Fruit fly (Drosophila melanogaster) whole organism, wandering third instar larva: ENCODE measurements around the gene Pp2C1.

Experiments
- Abd-B ChIP-seq: fragments of >200 bp; optimal IDR thresholded peaks from 2 replicates; lab custom pipeline; 2017; ENCODE audit warnings: missing biosample characterization, missing genetic modification characterization
- CG32264 ChIP-seq: fragments of 200-800 bp; sonication (Bioruptor generic); optimal IDR thresholded peaks from 2 replicates; lab custom pipeline; 2016; ENCODE audit warnings: missing biosample characterization, missing genetic modification characterization
- CG9705 ChIP-seq: fragments of 200-800 bp; sonication (Bioruptor generic); optimal IDR thresholded peaks from 2 replicates; lab custom pipeline; 2018; ENCODE audit warnings: missing biosample characterization, mild to moderate bottlenecking, missing genetic modification characterization
- CrebA ChIP-seq: fragments of 200-800 bp; sonication (Bioruptor generic); optimal IDR thresholded peaks from 2 replicates; lab custom pipeline; 2016; ENCODE audit warnings: missing biosample characterization, mild to moderate bottlenecking, missing genetic modification characterization, borderline replicate concordance
- Dfd ChIP-seq: fragments of >200 bp; optimal IDR thresholded peaks from 2 replicates; lab custom pipeline; 2017; ENCODE audit warnings: missing biosample characterization, missing genetic modification characterization
- Dif ChIP-seq: fragments of 200-275, 200-300 bp; sonication (Bioruptor generic); optimal IDR thresholded peaks from 2 replicates; lab custom pipeline; 2018; ENCODE audit warnings: missing biosample characterization, missing genetic modification characterization; ENCODE audit not compliant: partially characterized antibody
- GATAd ChIP-seq: sonication (Bioruptor generic); optimal IDR thresholded peaks from 2 replicates; lab custom pipeline; 2016; ENCODE audit warnings: missing biosample characterization, missing genetic modification characterization
- HLH106 ChIP-seq: fragments of 200-800 bp; optimal IDR thresholded peaks from 3 replicates; lab custom pipeline; 2019; ENCODE audit warnings: missing biosample characterization, mild to moderate bottlenecking, missing genetic modification characterization, moderate library complexity
- Hnf4 ChIP-seq: fragments of 200-800 bp; sonication (Bioruptor generic); optimal IDR thresholded peaks from 2 replicates; lab custom pipeline; 2016; ENCODE audit warnings: missing biosample characterization, mild to moderate bottlenecking, missing genetic modification characterization
- Hr78 ChIP-seq: fragments of >200 bp; optimal IDR thresholded peaks from 2 replicates; lab custom pipeline; 2017; ENCODE audit warnings: missing biosample characterization, missing genetic modification characterization
- Hr83 ChIP-seq: fragments of 200-300 bp; sonication (Bioruptor generic); optimal IDR thresholded peaks from 2 replicates; lab custom pipeline; 2016; ENCODE audit warnings: missing biosample characterization, mild to moderate bottlenecking, missing genetic modification characterization, moderate library complexity; ENCODE audit not compliant: poor library complexity, severe bottlenecking
- Myc ChIP-seq: fragments of >200 bp; optimal IDR thresholded peaks from 2 replicates; lab custom pipeline; 2017
- N ChIP-seq: fragments of >200 bp; optimal IDR thresholded peaks from 2 replicates; lab custom pipeline; 2018; ENCODE audit warnings: missing biosample characterization, missing external identifiers, missing genetic modification characterization
- OdsH ChIP-seq: fragments of 200-800 bp; sonication (Bioruptor generic); optimal IDR thresholded peaks from 2 replicates; lab custom pipeline; 2016; ENCODE audit warnings: missing biosample characterization, mild to moderate bottlenecking, missing genetic modification characterization
- Vsx2 ChIP-seq: fragments of 200-300, 225-300 bp; sonication (Bioruptor generic); optimal IDR thresholded peaks from 2 replicates; lab custom pipeline; 2018; ENCODE audit warnings: missing biosample characterization, missing genetic modification characterization; ENCODE audit not compliant: partially characterized antibody
- br ChIP-seq: fragments of 200-800 bp; sonication (Bioruptor generic); optimal IDR thresholded peaks from 2 replicates; lab custom pipeline; 2016; ENCODE audit warnings: missing biosample characterization, missing genetic modification characterization
- dl ChIP-seq, 2 experiments: fragments of 175-275, 200-275 bp in 1 of 2; fragments of 200-275 bp in 1 of 2; sonication (Bioruptor generic); optimal IDR thresholded peaks; lab custom pipeline; 2018; ENCODE audit warnings: mild to moderate bottlenecking in 2 of 2, missing biosample characterization in 2 of 2, missing genetic modification characterization in 2 of 2, moderate library complexity in 2 of 2; ENCODE audit not compliant: partially characterized antibody in 2 of 2, insufficient read depth in 1 of 2
- dsf ChIP-seq: sonication (Bioruptor generic); optimal IDR thresholded peaks from 2 replicates; lab custom pipeline; 2016; ENCODE audit warnings: missing biosample characterization, missing genetic modification characterization, borderline replicate concordance
- ey ChIP-seq: fragments of 200-800 bp; sonication (Bioruptor generic); optimal IDR thresholded peaks from 2 replicates; lab custom pipeline; 2016; ENCODE audit warnings: missing biosample characterization, missing genetic modification characterization
- foxo ChIP-seq, 2 experiments: fragments of 200-800 bp; sonication (Bioruptor generic); optimal IDR thresholded peaks; 2 replicates in 1 of 2; 3 replicates in 1 of 2; lab custom pipeline; 2016 to 2017; ENCODE audit warnings: missing biosample characterization in 2 of 2, missing genetic modification characterization in 2 of 2
- fru ChIP-seq: fragments of 200-800 bp; sonication (Bioruptor generic); optimal IDR thresholded peaks from 3 replicates; lab custom pipeline; 2016; ENCODE audit warnings: missing biosample characterization, mild to moderate bottlenecking, missing genetic modification characterization
- h ChIP-seq: fragments of 200-800 bp; sonication (Bioruptor generic); optimal IDR thresholded peaks from 3 replicates; lab custom pipeline; 2016; ENCODE audit warnings: missing biosample characterization, mild to moderate bottlenecking, missing genetic modification characterization
- pan ChIP-seq: fragments of >200 bp; optimal IDR thresholded peaks from 2 replicates; lab custom pipeline; 2017
- psq ChIP-seq: fragments of 200-800 bp; sonication (Bioruptor generic); optimal IDR thresholded peaks from 3 replicates; lab custom pipeline; 2017; ENCODE audit warnings: missing biosample characterization, mild to moderate bottlenecking, missing genetic modification characterization, moderate library complexity
- rgr ChIP-seq: fragments of 200-800 bp; sonication (Bioruptor generic); optimal IDR thresholded peaks from 3 replicates; lab custom pipeline; 2016; ENCODE audit warnings: missing biosample characterization, mild to moderate bottlenecking, missing genetic modification characterization
- sage ChIP-seq: fragments of 200-800 bp; sonication (Bioruptor generic); optimal IDR thresholded peaks from 2 replicates; lab custom pipeline; 2016; ENCODE audit warnings: missing biosample characterization, mild to moderate bottlenecking, missing genetic modification characterization
- sv ChIP-seq: fragments of 200-800 bp; sonication (Bioruptor generic); optimal IDR thresholded peaks from 3 replicates; lab custom pipeline; 2016; ENCODE audit warnings: missing biosample characterization, missing genetic modification characterization
- usp ChIP-seq: fragments of >200 bp; optimal IDR thresholded peaks from 2 replicates; lab custom pipeline; 2017; ENCODE audit warnings: missing biosample characterization, missing genetic modification characterization

Gene Pp2C1

dm6 chrX:4666650-4667360 is 19.9 kb downstream of the Pp2C1 start, which contains the start of gene CG3009 (continued):
- TF ChIP-seq Dfd (GFP tag; lab: Kevin White, UChicago) = no peak
- peak; percentile 82 for TF ChIP-seq CrebA
- TF ChIP-seq pan (lab: Kevin White, UChicago) = no peak
- peak; percentile 99 for TF ChIP-seq fru (GFP tag; lab: Kevin White, UChicago)
- TF ChIP-seq CG32264 = peak; percentile 92
- peak; percentile 82 for TF ChIP-seq Vsx2
- peak; percentile 98 for TF ChIP-seq h
- TF ChIP-seq br (GFP tag; lab: Kevin White, UChicago) = peak; percentile 98
- peak; percentile 83 for TF ChIP-seq Dif (GFP tag; lab: Kevin White, UChicago)
- peak; percentile 97 for TF ChIP-seq OdsH (GFP tag; lab: Kevin White, UChicago)
- TF ChIP-seq psq = peak; percentile 94
- peak; percentile 98 for TF ChIP-seq ey (GFP tag; lab: Kevin White, UChicago)
- peak; percentile 97 for TF ChIP-seq Hnf4
- peak; percentile 80 to 99 for TF ChIP-seq foxo (GFP tag; optimal IDR thresholded peaks at IDR 0.05; lab: Kevin White, UChicago)

DNA sequence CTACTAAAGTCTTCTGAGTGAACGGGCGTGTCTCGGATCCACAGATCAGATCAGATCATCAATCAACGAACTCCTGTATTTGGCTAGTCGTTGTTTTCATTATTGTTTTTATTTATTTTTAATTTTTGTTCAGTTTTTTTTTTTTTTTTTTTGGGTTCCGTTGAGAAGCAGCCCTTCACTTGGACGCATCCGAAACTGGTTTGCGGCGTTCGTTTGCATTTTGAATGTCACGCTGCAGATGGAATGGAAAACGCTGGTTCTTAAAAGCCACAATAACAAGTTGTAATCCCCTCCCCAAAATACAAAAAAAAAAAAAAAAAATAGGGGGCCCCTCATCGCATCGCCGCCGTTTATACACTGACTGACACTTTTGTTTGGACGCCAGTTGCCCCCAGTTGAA is 22.6 kb downstream of the Pp2C1 start:
- no peak for TF ChIP-seq ey (GFP tag; lab: Kevin White, UChicago)
- no peak for TF ChIP-seq Abd-B (GFP tag; lab: Kevin White, UChicago)
- TF ChIP-seq Hnf4 = no peak
- no peak for TF ChIP-seq dl (GFP tag; optimal IDR thresholded peaks at IDR 0.05; lab: Kevin White, UChicago; ENCODE audit: insufficient read depth in 1 of 2, partially characterized antibody in 2 of 2)
- no peak for TF ChIP-seq psq
- no peak for TF ChIP-seq br (GFP tag; lab: Kevin White, UChicago)
- TF ChIP-seq OdsH (GFP tag; lab: Kevin White, UChicago) = no peak
- no peak for TF ChIP-seq HLH106 (tag; lab: Kevin White, UChicago)
- TF ChIP-seq sage (GFP tag; lab: Kevin White, UChicago) = no peak
- TF ChIP-seq CG9705 (GFP tag; lab: Kevin White, UChicago) = no peak
- TF ChIP-seq Hr83 = no peak
- TF ChIP-seq, all 38 proteins: peak for 0

DNA sequence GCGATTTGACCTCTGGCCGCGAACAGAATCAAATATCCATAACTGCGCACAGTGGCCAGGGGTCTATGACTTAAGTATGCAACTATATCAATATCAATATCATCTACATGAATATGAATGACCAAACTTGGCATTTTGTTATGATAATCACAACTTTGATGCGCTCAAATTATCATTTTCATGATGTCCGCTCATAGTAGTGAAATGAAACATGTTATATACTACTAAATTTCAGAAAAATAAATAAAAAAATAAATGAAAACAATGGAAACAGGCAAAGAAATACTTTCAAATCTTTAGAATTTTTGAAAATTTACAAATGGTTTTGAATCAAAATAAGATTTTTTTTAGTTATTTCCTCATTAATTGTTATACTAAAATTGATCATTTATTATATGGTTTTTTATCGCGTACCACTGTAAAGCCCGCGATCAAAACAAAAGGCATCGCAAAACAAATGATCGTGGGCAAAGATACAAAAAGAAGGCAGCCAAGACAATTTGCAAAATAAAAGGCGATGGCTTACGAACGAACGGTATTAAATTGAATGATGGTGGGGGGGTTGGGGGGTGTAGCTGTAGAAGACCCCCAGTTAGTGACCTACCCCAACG is 26.0 kb downstream of the Pp2C1 start:
- TF ChIP-seq sv (GFP tag; lab: Kevin White, UChicago) = no peak
- TF ChIP-seq usp = no peak
- TF ChIP-seq psq = peak; percentile 47

DNA sequence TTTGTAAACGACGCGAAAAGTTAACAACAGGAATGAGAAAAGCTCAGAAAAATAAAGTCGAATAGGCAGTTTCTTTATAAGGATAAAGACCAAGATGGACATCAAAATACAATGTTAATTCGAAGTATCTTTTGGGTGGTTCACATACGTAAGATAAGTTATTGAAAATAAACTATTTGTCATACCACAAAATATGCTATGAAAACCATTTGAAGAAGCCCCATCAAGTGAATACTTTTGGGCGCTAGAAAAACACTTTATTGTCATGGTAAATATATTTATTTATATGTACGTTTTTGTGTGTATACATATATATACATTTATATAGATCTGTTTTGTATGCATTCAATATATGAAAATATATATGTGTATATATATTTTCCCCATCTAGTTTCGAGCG is 28.8 kb downstream of the Pp2C1 start:
- peak; percentile 76 for TF ChIP-seq Myc (lab: Kevin White, UChicago)
- TF ChIP-seq N (GFP tag; lab: Kevin White, UChicago) = peak; percentile 39
- TF ChIP-seq dl (GFP tag; optimal IDR thresholded peaks at IDR 0.05; lab: Kevin White, UChicago; ENCODE audit: insufficient read depth in 1 of 2, partially characterized antibody in 2 of 2) = no peak
- TF ChIP-seq, all 38 proteins: peak for 2

dm6 chrX:4654397-4654796 is 32.3 kb downstream of the Pp2C1 start, which contains the start of gene CG15473:
CG15473 (minus strand) TSS chrX:4654497.
- TF ChIP-seq GATAd = no peak
- no peak for TF ChIP-seq Hr78 (GFP tag; lab: Kevin White, UChicago)
- TF ChIP-seq Dif (GFP tag; lab: Kevin White, UChicago) = no peak
- TF ChIP-seq OdsH (GFP tag; lab: Kevin White, UChicago) = no peak
- TF ChIP-seq CG9705 (GFP tag; lab: Kevin White, UChicago) = no peak
- no peak for TF ChIP-seq pan (lab: Kevin White, UChicago)
- no peak for TF ChIP-seq dsf (GFP tag; lab: Kevin White, UChicago)

- no peak for TF ChIP-seq Hnf4
- TF ChIP-seq rgr (GFP tag; lab: Kevin White, UChicago) = peak; percentile 54
Observed at dm6 chrX:4649751-4650150, 37.0 kb downstream of the Pp2C1 start, which contains the start of the genes Cbp80 and Torsin. Cbp80 (plus strand) TSS chrX:4650015. Torsin (minus strand) TSS chrX:4650032.
